Worm (Caenorhabditis elegans) whole organism, late embryonic: Measurements from ENCODE around the gene F45E6.1.
A peak's percentile ranks its signal among the peaks of the same experiment; 100 is the strongest.

Source experiments
- C38D4.7 ChIP-seq: fragments of 200-800 bp; sonication (Bioruptor generic); optimal IDR thresholded peaks from 2 replicates; lab custom pipeline; 2018; ENCODE audit warnings: mild to moderate bottlenecking, missing genetic modification characterization, moderate library complexity, missing compliant biosample characterization
- F13H6.1 ChIP-seq: sonication (generic microtip); optimal IDR thresholded peaks from 2 replicates; lab custom pipeline; 2016; ENCODE audit warnings: missing genetic modification characterization, missing compliant biosample characterization
- ahr-1 ChIP-seq: sonication (generic microtip); optimal IDR thresholded peaks from 2 replicates; lab custom pipeline; 2016; ENCODE audit warnings: missing genetic modification characterization, missing compliant biosample characterization
- ceh-14 ChIP-seq: sonication (generic microtip); optimal IDR thresholded peaks from 2 replicates; lab custom pipeline; 2016; ENCODE audit warnings: missing genotype, missing genetic modification characterization, missing compliant biosample characterization
- ceh-18 ChIP-seq: sonication (generic microtip); optimal IDR thresholded peaks from 2 replicates; lab custom pipeline; 2016; ENCODE audit warnings: missing genetic modification characterization, missing compliant biosample characterization
- ceh-30 ChIP-seq: fragments of 150-350 bp; optimal IDR thresholded peaks from 2 replicates; lab custom pipeline; 2014; ENCODE audit warnings: missing biosample characterization, missing genetic modification characterization
- ceh-31 ChIP-seq: sonication (generic microtip); optimal IDR thresholded peaks from 2 replicates; lab custom pipeline; 2016; ENCODE audit warnings: missing genetic modification characterization, missing compliant biosample characterization
- ceh-34 ChIP-seq: sonication (generic microtip); optimal IDR thresholded peaks from 2 replicates; lab custom pipeline; 2016; ENCODE audit warnings: mild to moderate bottlenecking, missing genetic modification characterization, missing compliant biosample characterization
- ceh-45 ChIP-seq: fragments of 200-800 bp; sonication (Bioruptor generic); IDR thresholded peaks from 2 replicates; pipeline ENCODE4 v1.3.6; 2022; ENCODE audit warnings: missing genetic modification reagents, missing genetic modification characterization, missing compliant biosample characterization
- che-1 ChIP-seq: sonication (generic microtip); optimal IDR thresholded peaks from 2 replicates; lab custom pipeline; 2016; ENCODE audit warnings: mild to moderate bottlenecking, missing genetic modification characterization, missing compliant biosample characterization
- elt-2 ChIP-seq: sonication (generic microtip); optimal IDR thresholded peaks from 2 replicates; lab custom pipeline; 2016; ENCODE audit warnings: missing genetic modification reagents, missing genetic modification characterization, missing compliant biosample characterization
- ets-4 ChIP-seq: sonication (generic microtip); optimal IDR thresholded peaks from 2 replicates; lab custom pipeline; 2016; ENCODE audit warnings: missing genetic modification characterization, missing compliant biosample characterization
- fkh-10 ChIP-seq: fragments of 150-350 bp; optimal IDR thresholded peaks from 2 replicates; lab custom pipeline; 2014; ENCODE audit warnings: missing biosample characterization, missing genetic modification reagents, missing genetic modification characterization
- hlh-6 ChIP-seq: sonication (generic microtip); optimal IDR thresholded peaks from 2 replicates; lab custom pipeline; 2016; ENCODE audit warnings: missing genotype, missing genetic modification characterization, missing compliant biosample characterization
- hlh-8 ChIP-seq: sonication (generic microtip); optimal IDR thresholded peaks from 2 replicates; lab custom pipeline; 2016; ENCODE audit warnings: missing genotype, missing genetic modification characterization, missing compliant biosample characterization
- lin-11 ChIP-seq: fragments of 200-800 bp; sonication (Bioruptor generic); optimal IDR thresholded peaks from 2 replicates; lab custom pipeline; 2018; ENCODE audit warnings: mild to moderate bottlenecking, missing genetic modification characterization, missing compliant biosample characterization
- madf-2 ChIP-seq: sonication (generic microtip); optimal IDR thresholded peaks from 2 replicates; lab custom pipeline; 2017; ENCODE audit warnings: missing genetic modification characterization, missing compliant biosample characterization
- mec-3 ChIP-seq: sonication (generic microtip); optimal IDR thresholded peaks from 2 replicates; lab custom pipeline; 2016; ENCODE audit warnings: borderline replicate concordance, missing genetic modification characterization, missing compliant biosample characterization
- nfya-1 ChIP-seq: sonication (generic microtip); optimal IDR thresholded peaks from 2 replicates; lab custom pipeline; 2017; ENCODE audit warnings: missing genetic modification characterization, mild to moderate bottlenecking, missing compliant biosample characterization, antibody characterized with exemption, moderate library complexity
- nhr-11 ChIP-seq: fragments of 150-350 bp; optimal IDR thresholded peaks from 2 replicates; lab custom pipeline; 2014; ENCODE audit warnings: missing biosample characterization, missing genetic modification characterization
- nhr-232 ChIP-seq: sonication (generic microtip); optimal IDR thresholded peaks from 2 replicates; lab custom pipeline; 2016; ENCODE audit warnings: missing genetic modification characterization, missing compliant biosample characterization
- npax-4 ChIP-seq: sonication (generic microtip); optimal IDR thresholded peaks from 2 replicates; lab custom pipeline; 2016; ENCODE audit warnings: missing genetic modification characterization, missing compliant biosample characterization
- odd-2 ChIP-seq: sonication (generic microtip); optimal IDR thresholded peaks from 2 replicates; lab custom pipeline; 2017; ENCODE audit warnings: antibody characterized with exemption, mild to moderate bottlenecking, missing genetic modification characterization, missing compliant biosample characterization
- pag-3 ChIP-seq: sonication (generic microtip); optimal IDR thresholded peaks from 2 replicates; lab custom pipeline; 2016; ENCODE audit warnings: missing compliant biosample characterization, missing genetic modification characterization, borderline replicate concordance
- pat-9 ChIP-seq: fragments of 200-800 bp; sonication (Bioruptor generic); optimal IDR thresholded peaks from 2 replicates; lab custom pipeline; 2018; ENCODE audit warnings: mild to moderate bottlenecking, missing genetic modification characterization, moderate library complexity, missing compliant biosample characterization
- pha-4 ChIP-seq: fragments of 150-350 bp; optimal IDR thresholded peaks from 2 replicates; lab custom pipeline; 2018; ENCODE audit warnings: missing biosample characterization, missing genetic modification reagents, missing genetic modification characterization
- pqm-1 ChIP-seq: sonication (generic microtip); optimal IDR thresholded peaks from 2 replicates; lab custom pipeline; 2016; ENCODE audit warnings: missing genetic modification characterization, missing compliant biosample characterization
- pros-1 ChIP-seq: fragments of 150-350 bp; optimal IDR thresholded peaks from 2 replicates; lab custom pipeline; 2014; ENCODE audit warnings: missing biosample characterization, missing genetic modification reagents, missing genetic modification characterization
- rnt-1 ChIP-seq: sonication (generic microtip); optimal IDR thresholded peaks from 2 replicates; lab custom pipeline; 2016; ENCODE audit warnings: missing genetic modification characterization, missing compliant biosample characterization
- sox-4 ChIP-seq: sonication (generic microtip); optimal IDR thresholded peaks from 2 replicates; lab custom pipeline; 2017; ENCODE audit warnings: mild to moderate bottlenecking, missing genetic modification characterization, inconsistent platforms, missing compliant biosample characterization
- tbx-2 ChIP-seq: sonication (generic microtip); optimal IDR thresholded peaks from 2 replicates; lab custom pipeline; 2016; ENCODE audit warnings: missing genetic modification characterization, missing compliant biosample characterization
- tbx-7 ChIP-seq: sonication (generic microtip); optimal IDR thresholded peaks from 2 replicates; lab custom pipeline; 2016; ENCODE audit warnings: missing genotype, missing genetic modification characterization, missing compliant biosample characterization
- unc-42 ChIP-seq: sonication (generic microtip); optimal IDR thresholded peaks from 2 replicates; lab custom pipeline; 2016; ENCODE audit warnings: missing genotype, missing genetic modification characterization, missing compliant biosample characterization
- unc-55 ChIP-seq: sonication (generic microtip); optimal IDR thresholded peaks from 2 replicates; lab custom pipeline; 2017; ENCODE audit warnings: missing biosample characterization, missing genetic modification reagents, missing genetic modification characterization
- zip-5 ChIP-seq: sonication (generic microtip); optimal IDR thresholded peaks from 2 replicates; lab custom pipeline; 2016; ENCODE audit warnings: missing genetic modification characterization, missing compliant biosample characterization

The F45E6.1 gene

ce11 chrX:12511384-12512007 lies 34.3 kb upstream of the F45E6.1 start:
- TF ChIP-seq rnt-1 (tag; lab: Kevin White, UChicago), result peak; percentile 42
- TF ChIP-seq ceh-14 (tag; lab: Kevin White, UChicago), result no peak

ce11 chrX:12510148-12510785 lies 33.0 kb upstream of the F45E6.1 start:
- TF ChIP-seq F13H6.1 (peak; percentile 51), unc-55 (GFP tag; lab: Kevin White, UChicago) (peak; percentile 45), ceh-34 (peak; percentile 37), tbx-2 (tag; lab: Kevin White, UChicago) (peak; percentile 77), pros-1 (tag; lab: Kevin White, UChicago) (no peak), che-1 (tag; lab: Kevin White, UChicago) (peak; percentile 1), ceh-31 (tag; lab: Kevin White, UChicago) (peak; percentile 54), npax-4 (tag; lab: Kevin White, UChicago) (no peak), ceh-45 (GFP tag; lab: Robert Waterston, UW) (no peak), ceh-18 (tag; lab: Kevin White, UChicago) (peak; percentile 84), hlh-8 (tag; lab: Kevin White, UChicago) (peak; percentile 37), rnt-1 (tag; lab: Kevin White, UChicago) (peak; percentile 70), ceh-14 (tag; lab: Kevin White, UChicago) (peak; percentile 73), C38D4.7 (GFP tag; lab: Kevin White, UChicago) (peak; percentile 23), unc-42 (tag; lab: Kevin White, UChicago) (peak; percentile 92), nfya-1 (tag; lab: Kevin White, UChicago) (peak; percentile 65)

DNA sequence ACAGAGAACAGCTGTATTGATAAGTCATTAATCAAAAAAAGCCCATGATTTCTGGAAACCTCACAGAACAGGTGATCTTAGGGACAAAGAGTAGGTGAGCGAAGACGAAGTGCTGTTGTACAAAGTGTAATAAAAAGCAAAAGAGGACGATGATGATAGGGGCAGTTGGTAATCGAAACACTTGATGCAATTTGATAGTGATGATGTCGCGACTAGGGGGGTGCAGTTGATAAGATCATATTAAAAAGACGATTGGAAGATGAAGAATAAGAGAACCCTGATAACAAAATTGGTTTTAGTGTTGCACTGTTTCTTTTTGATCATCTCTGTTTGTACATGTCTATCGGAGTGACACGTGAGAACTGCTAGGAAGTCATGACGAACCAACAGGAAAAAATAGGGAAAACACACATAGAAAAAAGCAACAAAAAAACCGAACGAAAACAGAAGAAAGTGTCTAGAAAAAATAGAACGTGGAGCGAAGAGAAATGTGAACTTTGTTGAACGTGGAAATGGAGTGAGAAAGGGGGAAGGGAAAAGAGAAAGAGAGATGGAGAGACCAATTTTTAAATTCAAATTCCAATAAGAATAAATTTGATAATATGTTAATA lies 32.2 kb upstream of the F45E6.1 start:
- TF ChIP-seq pqm-1 (tag; lab: Kevin White, UChicago) (no peak), rnt-1 (tag; lab: Kevin White, UChicago) (peak; percentile 53), pha-4 (tag; lab: Kevin White, UChicago) (no peak), ets-4 (no peak), ahr-1 (tag; lab: Kevin White, UChicago) (no peak), pros-1 (tag; lab: Kevin White, UChicago) (no peak), nhr-11 (tag; lab: Kevin White, UChicago) (no peak), hlh-6 (tag; lab: Kevin White, UChicago) (no peak), sox-4 (tag; lab: Kevin White, UChicago) (no peak), ceh-45 (GFP tag; lab: Robert Waterston, UW) (no peak), elt-2 (tag; lab: Kevin White, UChicago) (peak; percentile 95), fkh-10 (no peak), ceh-31 (tag; lab: Kevin White, UChicago) (no peak), pag-3 (tag; lab: Kevin White, UChicago) (no peak), ceh-34 (no peak), zip-5 (tag; lab: Kevin White, UChicago) (no peak), ceh-14 (tag; lab: Kevin White, UChicago) (no peak), madf-2 (tag; lab: Kevin White, UChicago) (no peak), nhr-232 (tag; lab: Kevin White, UChicago) (no peak), ceh-30 (tag; lab: Kevin White, UChicago) (no peak), nfya-1 (tag; lab: Kevin White, UChicago) (no peak), unc-55 (GFP tag; lab: Kevin White, UChicago) (peak; percentile 53), mec-3 (tag; lab: Kevin White, UChicago) (no peak), odd-2 (no peak), tbx-7 (tag; lab: Kevin White, UChicago) (no peak), npax-4 (tag; lab: Kevin White, UChicago) (no peak), ceh-18 (tag; lab: Kevin White, UChicago) (peak; percentile 72), pat-9 (tag; lab: Kevin White, UChicago) (no peak), lin-11 (tag; lab: Kevin White, UChicago) (no peak)
